Worm (Caenorhabditis elegans) whole organism, early embryonic: ENCODE measurements around the gene F58F9.3.

Source experiments
- B0310.2 ChIP-seq: sonication (generic microtip); optimal IDR thresholded peaks from 2 replicates; lab custom pipeline; 2016; ENCODE audit warnings: mild to moderate bottlenecking, missing genetic modification characterization, missing compliant biosample characterization
- F13C5.2 ChIP-seq: sonication (generic microtip); optimal IDR thresholded peaks from 2 replicates; lab custom pipeline; 2017; ENCODE audit warnings: mild to moderate bottlenecking, missing genetic modification characterization, inconsistent platforms, missing compliant biosample characterization
- ama-1 ChIP-seq: fragments of 150-350 bp; optimal IDR thresholded peaks from 2 replicates; lab custom pipeline; 2014
- ceh-36 ChIP-seq: sonication (generic microtip); optimal IDR thresholded peaks from 2 replicates; lab custom pipeline; 2016; ENCODE audit warnings: missing genetic modification characterization, inconsistent platforms, missing compliant biosample characterization
- ets-7 ChIP-seq: sonication (generic microtip); optimal IDR thresholded peaks from 2 replicates; lab custom pipeline; 2016; ENCODE audit warnings: missing genotype, missing genetic modification characterization, missing compliant biosample characterization
- pes-1 ChIP-seq: fragments of 200-800 bp; sonication (Bioruptor generic); IDR thresholded peaks from 2 replicates; pipeline ENCODE4 v1.3.6; 2022; ENCODE audit warnings: missing genetic modification reagents, missing genetic modification characterization, missing compliant biosample characterization
- scrt-1 ChIP-seq: fragments of 200-800 bp; sonication (Bioruptor generic); IDR thresholded peaks from 2 replicates; pipeline ENCODE4 v1.3.6; 2022; ENCODE audit warnings: missing genetic modification characterization, missing compliant biosample characterization
- tbx-37 ChIP-seq: fragments of 200-800 bp; sonication (Bioruptor generic); conservative IDR thresholded peaks from 2 replicates; pipeline ENCODE4 v1.3.6; 2022; ENCODE audit warnings: missing genetic modification reagents, missing genetic modification characterization, missing compliant biosample characterization

ce11 chrIV:6225143-6225542 is 7.9 kb upstream of the F58F9.3 start, which contains the start of gene C49A9.2:
- no peak for TF ChIP-seq tbx-37 (GFP tag; lab: Robert Waterston, UW)
- TF ChIP-seq ama-1 (lab: Kevin White, UChicago) = no peak
- no peak for TF ChIP-seq F13C5.2 (tag; lab: Kevin White, UChicago)
- TF ChIP-seq B0310.2 = no peak
- TF ChIP-seq ets-7 (tag; lab: Kevin White, UChicago) = no peak
- no peak for TF ChIP-seq ceh-36 (tag; lab: Kevin White, UChicago)
- TF ChIP-seq pes-1 (GFP tag; lab: Robert Waterston, UW) = no peak
- TF ChIP-seq scrt-1 (GFP tag; lab: Robert Waterston, UW) = no peak
